2 worm cellular contexts compared by ENCODE assay signal in genomic region chrV:19484507-19484906, ce11.
TF ChIP-seq lines count a peak whose summit lies in the region.

Gene Y43F8B.17 (plus strand): TSS chrV:19484721.

TF ChIP-seq in whole organism, L1 larva, 84 proteins besides CTCF, POLR2A, EP300 and RAD21:
- TF ChIP-seq lin-13 (GFP tag; optimal IDR thresholded peaks at IDR 0.05; lab: Kevin White, UChicago) (no peak), nhr-85 (tag; lab: Kevin White, UChicago) (peak; percentile 58)

TF ChIP-seq in whole organism, young adult, 124 proteins besides CTCF, POLR2A, EP300 and RAD21:
- no peak for TF ChIP-seq nfya-2 (GFP tag; IDR thresholded peaks at IDR 0.05; lab: Robert Waterston, UW)
- TF ChIP-seq rpc-1 (optimal IDR thresholded peaks at IDR 0.05; lab: Kevin White, UChicago), result peak; percentile 51
- TF ChIP-seq rpc-1 (tag; optimal IDR thresholded peaks at IDR 0.05; lab: Kevin White, UChicago), result peak; percentile 71
- TF ChIP-seq F39B2.1 (GFP tag; IDR thresholded peaks at IDR 0.05; lab: Robert Waterston, UW), result no peak
- peak; percentile 84 for TF ChIP-seq tbp1 (GFP tag; optimal IDR thresholded peaks at IDR 0.05; lab: Kevin White, UChicago)
- no peak for TF ChIP-seq ztf-6 (GFP tag; IDR thresholded peaks at IDR 0.05; lab: Robert Waterston, UW)
- peak; percentile 62 for TF ChIP-seq B0261.1 (tag; optimal IDR thresholded peaks at IDR 0.05; lab: Kevin White, UChicago)
